Fruit fly (Drosophila melanogaster) whole organism, wandering third instar larva: Measurements from ENCODE around the gene CG42232.
A peak's percentile ranks its signal among the peaks of the same experiment; 100 is the strongest.

ENCODE experiments used
- Abd-B ChIP-seq: fragments of >200 bp; optimal IDR thresholded peaks from 2 replicates; lab custom pipeline; 2017; ENCODE audit warnings: missing biosample characterization, missing genetic modification characterization
- CG32264 ChIP-seq: fragments of 200-800 bp; sonication (Bioruptor generic); optimal IDR thresholded peaks from 2 replicates; lab custom pipeline; 2016; ENCODE audit warnings: missing biosample characterization, missing genetic modification characterization
- CrebA ChIP-seq: fragments of 200-800 bp; sonication (Bioruptor generic); optimal IDR thresholded peaks from 2 replicates; lab custom pipeline; 2016; ENCODE audit warnings: missing biosample characterization, mild to moderate bottlenecking, missing genetic modification characterization, borderline replicate concordance
- Dfd ChIP-seq: fragments of >200 bp; optimal IDR thresholded peaks from 2 replicates; lab custom pipeline; 2017; ENCODE audit warnings: missing biosample characterization, missing genetic modification characterization
- Dif ChIP-seq: fragments of 200-275, 200-300 bp; sonication (Bioruptor generic); optimal IDR thresholded peaks from 2 replicates; lab custom pipeline; 2018; ENCODE audit warnings: missing biosample characterization, missing genetic modification characterization; ENCODE audit not compliant: partially characterized antibody
- GATAd ChIP-seq: sonication (Bioruptor generic); optimal IDR thresholded peaks from 2 replicates; lab custom pipeline; 2016; ENCODE audit warnings: missing biosample characterization, missing genetic modification characterization
- Hnf4 ChIP-seq: fragments of 200-800 bp; sonication (Bioruptor generic); optimal IDR thresholded peaks from 2 replicates; lab custom pipeline; 2016; ENCODE audit warnings: missing biosample characterization, mild to moderate bottlenecking, missing genetic modification characterization
- Hr78 ChIP-seq: fragments of >200 bp; optimal IDR thresholded peaks from 2 replicates; lab custom pipeline; 2017; ENCODE audit warnings: missing biosample characterization, missing genetic modification characterization
- Hr83 ChIP-seq: fragments of 200-300 bp; sonication (Bioruptor generic); optimal IDR thresholded peaks from 2 replicates; lab custom pipeline; 2016; ENCODE audit warnings: missing biosample characterization, mild to moderate bottlenecking, missing genetic modification characterization, moderate library complexity; ENCODE audit not compliant: poor library complexity, severe bottlenecking
- Jra ChIP-seq: sonication (Bioruptor generic); optimal IDR thresholded peaks from 2 replicates; lab custom pipeline; 2016; ENCODE audit warnings: missing biosample characterization, missing genetic modification characterization
- Mio ChIP-seq: sonication (Bioruptor generic); optimal IDR thresholded peaks from 2 replicates; lab custom pipeline; 2016; ENCODE audit warnings: missing biosample characterization, missing genetic modification characterization
- Myc ChIP-seq: fragments of >200 bp; optimal IDR thresholded peaks from 2 replicates; lab custom pipeline; 2017
- N ChIP-seq: fragments of >200 bp; optimal IDR thresholded peaks from 2 replicates; lab custom pipeline; 2018; ENCODE audit warnings: missing biosample characterization, missing external identifiers, missing genetic modification characterization
- OdsH ChIP-seq: fragments of 200-800 bp; sonication (Bioruptor generic); optimal IDR thresholded peaks from 2 replicates; lab custom pipeline; 2016; ENCODE audit warnings: missing biosample characterization, mild to moderate bottlenecking, missing genetic modification characterization
- Rel ChIP-seq, 2 experiments: fragments of 200-800 bp; sonication (Bioruptor generic) in 1 of 2; optimal IDR thresholded peaks; 2 replicates in 1 of 2; 3 replicates in 1 of 2; lab custom pipeline; 2016 to 2019; ENCODE audit warnings: mild to moderate bottlenecking in 2 of 2, missing biosample characterization in 2 of 2, missing genetic modification characterization in 2 of 2, moderate library complexity in 1 of 2
- Sp1 ChIP-seq: fragments of 200-800 bp; sonication (Bioruptor generic); optimal IDR thresholded peaks from 3 replicates; lab custom pipeline; 2019; ENCODE audit warnings: missing biosample characterization, mild to moderate bottlenecking, missing genetic modification characterization, moderate library complexity
- br ChIP-seq: fragments of 200-800 bp; sonication (Bioruptor generic); optimal IDR thresholded peaks from 2 replicates; lab custom pipeline; 2016; ENCODE audit warnings: missing biosample characterization, missing genetic modification characterization
- dl ChIP-seq, 2 experiments: fragments of 175-275, 200-275 bp in 1 of 2; fragments of 200-275 bp in 1 of 2; sonication (Bioruptor generic); optimal IDR thresholded peaks; lab custom pipeline; 2018; ENCODE audit warnings: mild to moderate bottlenecking in 2 of 2, missing biosample characterization in 2 of 2, missing genetic modification characterization in 2 of 2, moderate library complexity in 2 of 2; ENCODE audit not compliant: partially characterized antibody in 2 of 2, insufficient read depth in 1 of 2
- dmrt93B ChIP-seq: fragments of 200-800 bp; sonication (Bioruptor generic); optimal IDR thresholded peaks from 2 replicates; lab custom pipeline; 2018; ENCODE audit warnings: missing biosample characterization, mild to moderate bottlenecking, missing genetic modification characterization
- fru ChIP-seq: fragments of 200-800 bp; sonication (Bioruptor generic); optimal IDR thresholded peaks from 3 replicates; lab custom pipeline; 2016; ENCODE audit warnings: missing biosample characterization, mild to moderate bottlenecking, missing genetic modification characterization
- jim ChIP-seq: fragments of 175-275, 200-325 bp; sonication (Bioruptor generic); optimal IDR thresholded peaks from 2 replicates; lab custom pipeline; 2016; ENCODE audit warnings: missing biosample characterization, mild to moderate bottlenecking, missing genetic modification characterization
- pan ChIP-seq: fragments of >200 bp; optimal IDR thresholded peaks from 2 replicates; lab custom pipeline; 2017
- psq ChIP-seq: fragments of 200-800 bp; sonication (Bioruptor generic); optimal IDR thresholded peaks from 3 replicates; lab custom pipeline; 2017; ENCODE audit warnings: missing biosample characterization, mild to moderate bottlenecking, missing genetic modification characterization, moderate library complexity
- rgr ChIP-seq: fragments of 200-800 bp; sonication (Bioruptor generic); optimal IDR thresholded peaks from 3 replicates; lab custom pipeline; 2016; ENCODE audit warnings: missing biosample characterization, mild to moderate bottlenecking, missing genetic modification characterization
- sage ChIP-seq: fragments of 200-800 bp; sonication (Bioruptor generic); optimal IDR thresholded peaks from 2 replicates; lab custom pipeline; 2016; ENCODE audit warnings: missing biosample characterization, mild to moderate bottlenecking, missing genetic modification characterization
- sv ChIP-seq: fragments of 200-800 bp; sonication (Bioruptor generic); optimal IDR thresholded peaks from 3 replicates; lab custom pipeline; 2016; ENCODE audit warnings: missing biosample characterization, missing genetic modification characterization
- tai ChIP-seq: sonication (Bioruptor generic); optimal IDR thresholded peaks from 2 replicates; lab custom pipeline; 2016; ENCODE audit warnings: missing biosample characterization, missing genetic modification characterization
- usp ChIP-seq: fragments of >200 bp; optimal IDR thresholded peaks from 2 replicates; lab custom pipeline; 2017; ENCODE audit warnings: missing biosample characterization, missing genetic modification characterization
- woc ChIP-seq: sonication (Bioruptor generic); optimal IDR thresholded peaks from 2 replicates; lab custom pipeline; 2016; ENCODE audit warnings: missing biosample characterization, mild to moderate bottlenecking, missing genetic modification characterization

Gene CG42232

DNA sequence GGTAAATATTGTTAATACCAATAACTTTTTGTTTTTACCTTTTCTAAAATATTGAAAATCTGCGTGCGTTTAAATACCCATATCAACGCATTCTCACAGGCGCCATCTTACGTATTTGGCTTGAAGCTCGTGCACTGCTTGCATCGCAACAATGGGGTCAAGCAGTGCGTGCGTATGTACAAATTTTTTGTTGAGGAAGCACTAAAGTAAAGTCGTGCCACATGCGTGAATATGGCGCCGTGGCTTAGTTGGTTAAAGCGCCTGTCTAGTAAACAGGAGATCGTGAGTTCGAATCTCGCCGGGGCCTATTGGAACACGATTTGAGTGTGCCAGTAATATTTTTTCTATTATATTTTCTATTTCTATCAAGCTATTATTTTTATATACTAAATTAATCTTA lies 37.8 kb downstream of the CG42232 start (continued):
- peak; percentile 1 for TF ChIP-seq Sp1 (GFP tag; lab: Kevin White, UChicago)
- TF ChIP-seq N (GFP tag; lab: Kevin White, UChicago) = peak; percentile 60
- peak; percentile 27 for TF ChIP-seq rgr
- TF ChIP-seq CrebA (GFP tag; lab: Kevin White, UChicago) = no peak
- no peak for TF ChIP-seq usp (GFP tag; lab: Kevin White, UChicago)
- no peak for TF ChIP-seq jim (GFP tag; lab: Kevin White, UChicago)
- no peak for TF ChIP-seq Abd-B (GFP tag; lab: Kevin White, UChicago)
- TF ChIP-seq OdsH = no peak
- no peak for TF ChIP-seq dmrt93B (GFP tag; lab: Kevin White, UChicago)
- TF ChIP-seq, all 38 proteins: peak for 10

DNA sequence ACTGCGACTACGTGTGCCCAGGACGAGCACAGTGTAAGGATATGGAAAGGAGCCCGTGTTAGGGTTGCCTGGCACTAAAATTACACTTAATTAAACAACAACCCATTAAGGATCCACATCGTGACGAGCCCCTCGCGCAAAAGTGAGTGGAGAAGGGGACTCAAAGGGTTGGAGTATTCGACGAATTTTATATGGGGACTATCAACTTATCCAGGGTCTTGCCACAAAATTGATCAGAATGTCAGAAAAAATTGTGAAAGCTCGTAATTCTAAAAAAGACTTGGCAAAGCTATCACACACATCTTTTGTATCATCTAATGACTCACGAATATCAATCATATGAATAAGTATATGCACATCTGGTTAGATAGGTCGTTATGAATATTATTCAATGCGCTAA lies 39.1 kb downstream of the CG42232 start, which contains the start of gene CG31279:
TSS of gene CG31279 (plus strand) at position 301 of the 400 bp plus-strand sequence.
- no peak for TF ChIP-seq CrebA (GFP tag; lab: Kevin White, UChicago)

DNA sequence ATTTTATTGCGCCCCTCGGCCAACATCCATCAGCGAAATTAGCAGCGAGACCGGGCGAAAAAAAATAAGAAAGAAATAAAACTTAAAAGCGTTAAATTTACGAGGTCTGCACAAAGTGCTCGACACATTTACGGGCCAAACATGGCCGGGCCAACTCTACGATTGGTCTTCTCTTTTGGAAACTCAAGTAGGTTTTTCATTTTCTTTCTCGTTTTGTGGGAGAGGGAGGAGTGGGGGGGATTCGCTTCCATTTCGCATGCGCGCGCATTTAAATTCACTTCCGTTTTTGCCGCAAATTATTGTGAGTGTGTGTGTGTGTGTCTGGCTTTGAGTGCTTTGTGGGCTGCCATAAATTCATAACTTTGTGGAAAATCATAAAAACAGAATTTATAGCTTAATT lies 41.9 kb downstream of the CG42232 start:
- no peak for TF ChIP-seq Hnf4 (GFP tag; lab: Kevin White, UChicago)

DNA sequence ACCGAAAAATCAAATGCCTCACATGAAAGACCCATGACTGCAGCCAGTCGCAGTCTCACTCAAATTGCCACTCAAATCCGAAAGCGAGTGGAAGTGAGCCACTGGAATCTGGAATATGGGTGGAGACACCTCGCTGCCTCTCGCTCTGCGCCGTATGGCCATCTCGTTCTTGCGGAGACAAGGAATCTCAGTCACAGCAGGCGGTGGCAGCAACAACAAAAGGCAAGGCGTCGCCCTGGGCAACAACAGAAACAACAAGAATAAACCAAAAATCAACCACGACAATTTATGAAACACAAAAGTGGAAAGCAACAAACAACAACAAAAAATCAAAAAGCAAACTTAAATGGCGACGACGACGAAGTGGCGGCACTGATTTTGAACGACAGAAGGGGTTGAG lies 46.1 kb downstream of the CG42232 start:
- peak; percentile 30 for TF ChIP-seq Sp1 (GFP tag; lab: Kevin White, UChicago)
- no peak for TF ChIP-seq Mio (GFP tag; lab: Kevin White, UChicago)

DNA sequence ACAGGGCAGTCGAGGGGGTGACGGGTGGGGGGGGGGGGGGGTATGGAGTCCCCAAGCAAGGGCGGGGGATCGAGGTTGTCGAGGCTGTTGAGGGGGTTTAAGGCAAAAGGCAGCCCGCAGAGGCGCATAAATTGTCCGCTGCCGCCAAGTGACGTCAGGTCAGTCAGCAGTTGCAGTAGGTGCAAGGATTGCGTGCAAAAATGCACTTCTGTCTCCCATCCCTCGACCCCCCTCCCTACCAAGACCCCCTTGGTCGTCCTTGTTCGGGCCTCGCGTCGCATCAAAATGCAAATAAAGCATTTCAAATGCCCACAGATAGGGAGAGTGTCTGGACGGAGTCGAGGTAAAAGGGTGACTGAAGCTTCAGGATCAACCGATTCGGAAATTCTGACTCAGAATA lies 53.0 kb downstream of the CG42232 start:
- TF ChIP-seq rgr = no peak
- TF ChIP-seq Dfd = peak; percentile 19

DNA sequence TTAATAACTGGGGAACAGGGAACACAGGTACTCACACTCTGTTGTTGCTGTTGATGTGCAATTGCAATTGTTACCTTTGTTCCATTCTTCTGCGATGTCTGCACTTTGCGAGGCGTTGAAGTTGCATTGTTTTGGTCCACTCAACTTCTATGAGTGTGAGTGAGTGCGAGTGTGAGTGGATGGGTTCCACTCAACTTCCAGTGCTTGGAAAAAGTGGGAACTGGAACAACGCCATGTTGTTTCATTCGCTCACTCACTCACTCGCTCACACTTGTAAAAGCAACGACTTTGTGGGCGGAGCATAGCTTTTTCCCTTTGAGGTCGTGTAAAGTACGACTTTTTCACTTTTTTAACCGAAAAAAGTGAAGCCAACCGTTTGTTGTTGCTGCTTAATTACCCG lies 55.7 kb downstream of the CG42232 start:
- TF ChIP-seq CG32264 (GFP tag; lab: Kevin White, UChicago) = no peak
- TF ChIP-seq Dif = no peak
- TF ChIP-seq woc (GFP tag; lab: Kevin White, UChicago) = no peak
- TF ChIP-seq Rel (GFP tag; optimal IDR thresholded peaks at IDR 0.05; lab: Kevin White, UChicago) = no peak
- TF ChIP-seq Rel (tag; optimal IDR thresholded peaks at IDR 0.05; lab: Kevin White, UChicago) = no peak
- TF ChIP-seq br = no peak
- TF ChIP-seq dl (GFP tag; optimal IDR thresholded peaks at IDR 0.05; lab: Kevin White, UChicago; ENCODE audit: insufficient read depth in 1 of 2, partially characterized antibody in 2 of 2) = no peak
- no peak for TF ChIP-seq sv (GFP tag; lab: Kevin White, UChicago)
- TF ChIP-seq psq (GFP tag; lab: Kevin White, UChicago) = no peak
- TF ChIP-seq Sp1 (GFP tag; lab: Kevin White, UChicago) = no peak
- TF ChIP-seq pan = no peak
- no peak for TF ChIP-seq GATAd

DNA sequence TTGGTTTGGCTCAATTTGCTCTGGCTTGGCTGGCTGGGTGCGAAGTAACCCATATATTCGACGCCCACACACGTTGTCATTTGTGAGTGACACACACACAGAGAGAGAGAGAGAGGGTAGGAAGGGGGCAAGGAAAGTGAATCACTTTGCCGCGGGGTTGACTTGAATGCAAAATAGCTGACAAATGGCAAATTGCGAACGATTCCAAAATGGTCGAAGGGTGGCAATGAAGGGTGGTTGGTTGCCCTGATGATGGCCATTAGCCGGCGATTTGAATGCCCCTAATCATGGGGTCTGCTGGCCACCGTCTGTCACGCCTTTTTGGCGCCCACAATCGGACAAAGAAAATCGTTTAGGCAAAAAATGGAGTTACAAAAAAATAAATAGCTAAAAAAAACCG lies 58.8 kb downstream of the CG42232 start:
- TF ChIP-seq fru (GFP tag; lab: Kevin White, UChicago) (no peak), jim (GFP tag; lab: Kevin White, UChicago) (no peak), Dif (no peak), tai (GFP tag; lab: Kevin White, UChicago) (no peak), Myc (lab: Kevin White, UChicago) (no peak), Hr83 (GFP tag; lab: Kevin White, UChicago) (no peak), N (GFP tag; lab: Kevin White, UChicago) (no peak)

DNA sequence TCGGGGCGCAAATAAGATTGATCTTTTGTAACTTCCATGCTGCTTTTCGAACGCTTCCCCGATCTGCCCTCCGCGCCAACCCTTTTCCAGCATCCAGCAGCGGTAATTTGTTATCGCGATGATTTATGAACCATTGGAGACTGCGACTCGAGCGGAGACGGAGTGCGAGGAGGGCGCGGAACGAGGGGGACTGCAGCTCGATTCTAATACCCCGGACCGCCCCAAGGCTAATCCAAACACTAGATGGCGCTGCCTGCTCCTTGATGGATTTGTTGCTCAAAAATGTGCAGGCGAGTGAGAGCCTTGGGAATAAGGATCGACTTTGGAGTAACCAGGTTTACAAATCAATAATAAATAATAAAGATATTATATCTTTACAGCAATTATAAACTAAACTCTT lies 61.0 kb downstream of the CG42232 start:
- no peak for TF ChIP-seq Hr78
- no peak for TF ChIP-seq dmrt93B (GFP tag; lab: Kevin White, UChicago)
- no peak for TF ChIP-seq tai (GFP tag; lab: Kevin White, UChicago)
- no peak for TF ChIP-seq sage (GFP tag; lab: Kevin White, UChicago)
- TF ChIP-seq dl (GFP tag; optimal IDR thresholded peaks at IDR 0.05; lab: Kevin White, UChicago; ENCODE audit: insufficient read depth in 1 of 2, partially characterized antibody in 2 of 2) = no peak
- no peak for TF ChIP-seq br
- TF ChIP-seq Sp1 (GFP tag; lab: Kevin White, UChicago) = no peak
- TF ChIP-seq GATAd = no peak
- no peak for TF ChIP-seq Dfd
- TF ChIP-seq CrebA (GFP tag; lab: Kevin White, UChicago) = no peak
- TF ChIP-seq usp (GFP tag; lab: Kevin White, UChicago) = no peak
- no peak for TF ChIP-seq fru (GFP tag; lab: Kevin White, UChicago)
- TF ChIP-seq jim (GFP tag; lab: Kevin White, UChicago) = no peak
- TF ChIP-seq psq (GFP tag; lab: Kevin White, UChicago) = no peak
- no peak for TF ChIP-seq rgr
- no peak for TF ChIP-seq sv (GFP tag; lab: Kevin White, UChicago)
- TF ChIP-seq Abd-B (GFP tag; lab: Kevin White, UChicago) = no peak
- TF ChIP-seq OdsH = no peak
- TF ChIP-seq Jra = no peak
